Worm (Caenorhabditis elegans): ENCODE data around the gene C56A3.8.
A peak's percentile ranks its signal among the peaks of the same experiment; 100 is the strongest.

The C56A3.8 gene

DNA sequence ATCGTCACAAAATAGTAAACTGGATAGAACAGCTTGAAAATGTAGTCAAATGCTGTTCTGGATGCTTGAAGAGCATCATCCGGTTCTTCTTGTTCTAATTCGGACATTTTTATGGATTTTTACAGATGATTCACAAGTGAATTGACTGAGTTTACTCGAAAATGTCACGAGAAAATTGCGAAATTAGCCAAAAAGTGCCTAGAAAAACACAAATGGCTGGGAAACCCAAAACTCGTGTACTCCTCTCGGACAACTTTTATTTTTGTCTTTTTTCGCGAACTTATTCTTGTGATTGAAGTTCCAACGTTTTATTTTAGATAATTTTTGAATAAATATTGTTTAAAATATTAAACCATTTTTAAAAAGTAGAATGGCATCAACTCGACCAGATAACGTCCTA, 8.5 kb upstream of the C56A3.8 start, which contains the start of the genes C56A3.4 and C56A3.5 (continued):
- no peak for TF ChIP-seq ces-1 (GFP tag; optimal IDR thresholded peaks at IDR 0.05)
- peak; percentile 69 to 75 for TF ChIP-seq efl-1 (optimal IDR thresholded peaks at IDR 0.05)
- TF ChIP-seq efl-1 (GFP tag; optimal IDR thresholded peaks at IDR 0.05 in 1 of 2), result peak; percentile 81 to 96
- TF ChIP-seq ztf-11 (tag; optimal IDR thresholded peaks at IDR 0.05), result peak in 1 of 2 experiments; percentile 72
- peak; percentile 65 for TF ChIP-seq nhr-19 (GFP tag; conservative IDR thresholded peaks at IDR 0.05)
- peak; percentile 62 for TF ChIP-seq tbx-2 (tag; optimal IDR thresholded peaks at IDR 0.05)
- TF ChIP-seq unc-130 (tag; optimal IDR thresholded peaks at IDR 0.05), result no peak
- peak; percentile 62 for TF ChIP-seq isw-1 (GFP tag; IDR thresholded peaks at IDR 0.05)
- no peak for TF ChIP-seq aha-1 (tag; optimal IDR thresholded peaks at IDR 0.05)
- TF ChIP-seq unc-30 (tag; optimal IDR thresholded peaks at IDR 0.05), result no peak
- no peak for TF ChIP-seq alr-1 (tag; optimal IDR thresholded peaks at IDR 0.05; ENCODE audit: borderline replicate concordance)
- peak; percentile 27 for TF ChIP-seq jun-1 (tag; optimal IDR thresholded peaks at IDR 0.05)
- TF ChIP-seq nhr-12 (tag; optimal IDR thresholded peaks at IDR 0.05), result no peak
- TF ChIP-seq ama-1 (optimal IDR thresholded peaks at IDR 0.05), result no peak
- TF ChIP-seq elt-2 (tag; optimal IDR thresholded peaks at IDR 0.05), result peak; percentile 32
- peak; percentile 62 for TF ChIP-seq skn-1 (tag; optimal IDR thresholded peaks at IDR 0.05)
- no peak for TF ChIP-seq pag-3 (tag; optimal IDR thresholded peaks at IDR 0.05; ENCODE audit: borderline replicate concordance, insufficient read depth)
- TF ChIP-seq ceh-8 (GFP tag; optimal IDR thresholded peaks at IDR 0.05), result peak; percentile 20
- TF ChIP-seq efl-3 (GFP tag; optimal IDR thresholded peaks at IDR 0.05), result no peak
- no peak for TF ChIP-seq nhr-84 (tag; optimal IDR thresholded peaks at IDR 0.05)
- TF ChIP-seq aly-2 (tag; optimal IDR thresholded peaks at IDR 0.05), result no peak
- TF ChIP-seq elt-3 (tag; optimal IDR thresholded peaks at IDR 0.05), result peak in 1 of 6 experiments; percentile 9
- TF ChIP-seq nhr-28 (tag; optimal IDR thresholded peaks at IDR 0.05), result no peak
- TF ChIP-seq dsc-1 (tag; optimal IDR thresholded peaks at IDR 0.05), result peak; percentile 55
- TF ChIP-seq zag-1 (tag; optimal IDR thresholded peaks at IDR 0.05), result no peak
- no peak for TF ChIP-seq hlh-17 (GFP tag; optimal IDR thresholded peaks at IDR 0.05; ENCODE audit: borderline replicate concordance)
- no peak for TF ChIP-seq mab-9 (GFP tag; IDR thresholded peaks at IDR 0.05)
- no peak for TF ChIP-seq ceh-88 (GFP tag; IDR thresholded peaks at IDR 0.05)
- TF ChIP-seq lin-14 (GFP tag; optimal IDR thresholded peaks at IDR 0.05), result peak; percentile 70
- peak; percentile 8 for TF ChIP-seq C04F5.9 (tag; optimal IDR thresholded peaks at IDR 0.05)
- no peak for TF ChIP-seq C34B4.2 (tag; optimal IDR thresholded peaks at IDR 0.05)

DNA sequence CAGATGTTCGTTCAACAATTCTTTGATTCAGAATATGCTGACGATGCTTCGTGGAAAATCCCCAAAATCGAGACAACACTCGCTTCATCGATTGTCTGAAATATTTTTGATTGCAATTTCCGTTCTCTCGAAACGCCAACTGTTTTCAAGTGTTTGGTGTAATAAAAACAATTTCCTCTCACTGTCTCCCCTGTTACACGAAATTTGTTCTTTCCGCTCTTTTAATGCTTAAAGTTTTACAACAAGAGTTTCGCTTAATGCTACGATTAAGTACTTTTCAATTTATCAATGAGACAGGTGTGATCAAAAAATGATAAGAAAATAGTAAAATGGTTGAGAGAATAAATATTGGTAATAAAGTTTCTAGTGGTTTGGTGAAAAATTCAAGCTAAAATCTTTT, 3.8 kb upstream of the C56A3.8 start, which contains the start of gene C56A3.6:
TSS of gene C56A3.6 (minus strand) at position 101 of the 400 bp plus-strand sequence.
- TF ChIP-seq zip-4 (GFP tag; optimal IDR thresholded peaks at IDR 0.05) (no peak), nhr-28 (tag; optimal IDR thresholded peaks at IDR 0.05) (no peak), efl-3 (GFP tag; optimal IDR thresholded peaks at IDR 0.05) (no peak), isw-1 (GFP tag; IDR thresholded peaks at IDR 0.05) (no peak), ceh-90 (tag; optimal IDR thresholded peaks at IDR 0.05) (no peak), unc-30 (tag; optimal IDR thresholded peaks at IDR 0.05) (no peak), lir-3 (tag; optimal IDR thresholded peaks at IDR 0.05; ENCODE audit: poor library complexity) (no peak), fos-1 (tag; optimal IDR thresholded peaks at IDR 0.05) (no peak), egl-13 (tag; optimal IDR thresholded peaks at IDR 0.05) (no peak)

ce11 chrV:13556746-13557145, 3.3 kb upstream of the C56A3.8 start, which contains the start of gene cav-2:
Gene cav-2, plus strand, starts transcription at chrV:13557104.
- peak; percentile 68 for TF ChIP-seq lin-39 (tag; optimal IDR thresholded peaks at IDR 0.05)
- peak; percentile 70 for TF ChIP-seq vab-15 (tag; optimal IDR thresholded peaks at IDR 0.05)
- peak; percentile 93 for TF ChIP-seq nhr-90 (tag; optimal IDR thresholded peaks at IDR 0.05; ENCODE audit: poor library complexity)
- peak; percentile 94 for TF ChIP-seq egl-13 (tag; optimal IDR thresholded peaks at IDR 0.05)
- TF ChIP-seq rnt-1 (tag; optimal IDR thresholded peaks at IDR 0.05), result peak; percentile 99
- peak; percentile 75 for TF ChIP-seq unc-86 (tag; optimal IDR thresholded peaks at IDR 0.05)
- peak; percentile 86 for TF ChIP-seq unc-98 (GFP tag; IDR thresholded peaks at IDR 0.05)
- TF ChIP-seq egl-27 (tag; optimal IDR thresholded peaks at IDR 0.05), result no peak
- TF ChIP-seq unc-62 (GFP tag; optimal IDR thresholded peaks at IDR 0.05), result no peak
- peak; percentile 98 for TF ChIP-seq fkh-4 (tag; optimal IDR thresholded peaks at IDR 0.05; ENCODE audit: borderline replicate concordance)
- peak; percentile 64 for TF ChIP-seq ceh-8 (GFP tag; optimal IDR thresholded peaks at IDR 0.05)
- TF ChIP-seq C34B4.2 (tag; optimal IDR thresholded peaks at IDR 0.05), result peak; percentile 27
- TF ChIP-seq nhr-85 (tag), result peak; percentile 96
- TF ChIP-seq unc-30 (tag; optimal IDR thresholded peaks at IDR 0.05), result no peak
- no peak for TF ChIP-seq pag-3 (tag; optimal IDR thresholded peaks at IDR 0.05; ENCODE audit: borderline replicate concordance, insufficient read depth)
- peak; percentile 86 for TF ChIP-seq pqm-1 (tag; optimal IDR thresholded peaks at IDR 0.05)
- TF ChIP-seq F16B12.6 (tag; optimal IDR thresholded peaks at IDR 0.05), result no peak
- peak; percentile 33 for TF ChIP-seq snpc-4 (tag; optimal IDR thresholded peaks at IDR 0.05)
- peak; percentile 79 for TF ChIP-seq isw-1 (GFP tag; IDR thresholded peaks at IDR 0.05)
- TF ChIP-seq sptf-1 (tag; optimal IDR thresholded peaks at IDR 0.05), result no peak
- no peak for TF ChIP-seq nhr-84 (tag; optimal IDR thresholded peaks at IDR 0.05)
- TF ChIP-seq ama-1 (optimal IDR thresholded peaks at IDR 0.05), result no peak

All from whole organism, L1 larva.